Fruit fly (Drosophila melanogaster) whole organism, embryonic: ENCODE results near the gene CG5255.

Source experiments
- ATbp ChIP-seq: fragments of 200-800 bp; sonication (Bioruptor generic); optimal IDR thresholded peaks from 2 replicates; lab custom pipeline; 2017; ENCODE audit warnings: missing biosample characterization, mild to moderate bottlenecking, missing genetic modification characterization, missing genetic modification reagents
- Asciz ChIP-seq: fragments of 200-800 bp; sonication (Bioruptor generic); optimal IDR thresholded peaks from 2 replicates; lab custom pipeline; 2017; ENCODE audit warnings: missing biosample characterization, mild to moderate bottlenecking, missing genetic modification characterization, missing genetic modification reagents
- BtbVII ChIP-seq: fragments of 200-800 bp; sonication (Bioruptor generic); optimal IDR thresholded peaks from 3 replicates; lab custom pipeline; 2017; ENCODE audit warnings: missing biosample characterization, mild to moderate bottlenecking, missing genetic modification characterization
- CG11398 ChIP-seq: fragments of 200-800 bp; sonication (Bioruptor generic); optimal IDR thresholded peaks from 2 replicates; lab custom pipeline; 2016; ENCODE audit warnings: missing biosample characterization, missing genetic modification characterization
- CG11723 ChIP-seq: fragments of 200-800 bp; sonication (Bioruptor generic); optimal IDR thresholded peaks from 2 replicates; lab custom pipeline; 2017; ENCODE audit warnings: missing biosample characterization, mild to moderate bottlenecking, missing genetic modification characterization
- CG12071 ChIP-seq: fragments of 200-800 bp; sonication (Bioruptor generic); optimal IDR thresholded peaks from 3 replicates; lab custom pipeline; 2018; ENCODE audit warnings: missing biosample characterization, mild to moderate bottlenecking, missing genetic modification characterization
- CG12391 ChIP-seq: fragments of 200-800 bp; sonication (Bioruptor generic); optimal IDR thresholded peaks from 3 replicates; lab custom pipeline; 2018; ENCODE audit warnings: missing biosample characterization, mild to moderate bottlenecking, missing genetic modification characterization, moderate library complexity
- CG12769 ChIP-seq: fragments of 200-800 bp; sonication (Bioruptor generic); optimal IDR thresholded peaks from 2 replicates; lab custom pipeline; 2019; ENCODE audit warnings: missing biosample characterization, mild to moderate bottlenecking, missing genetic modification characterization, moderate library complexity
- CG13296 ChIP-seq: fragments of 200-800 bp; sonication (Bioruptor generic); optimal IDR thresholded peaks from 3 replicates; lab custom pipeline; 2018; ENCODE audit warnings: missing biosample characterization, mild to moderate bottlenecking, missing genetic modification characterization
- CG1529 ChIP-seq: fragments of 200-800 bp; sonication (Bioruptor generic); optimal IDR thresholded peaks from 3 replicates; lab custom pipeline; 2018; ENCODE audit warnings: missing biosample characterization, missing genetic modification characterization
- CG16779 ChIP-seq: fragments of 200-800 bp; sonication (Bioruptor generic); IDR thresholded peaks from 2 replicates; pipeline ENCODE4 v1.3.6; 2022; ENCODE audit warnings: missing biosample characterization, missing genetic modification characterization
- CG17385 ChIP-seq: fragments of 200-800 bp; sonication (Bioruptor generic); optimal IDR thresholded peaks from 3 replicates; lab custom pipeline; 2018; ENCODE audit warnings: missing biosample characterization, mild to moderate bottlenecking, missing genetic modification characterization
- CG30403 ChIP-seq: fragments of 200-800 bp; sonication (Bioruptor generic); optimal IDR thresholded peaks from 3 replicates; lab custom pipeline; 2016; ENCODE audit warnings: missing biosample characterization, missing genetic modification characterization
- CG34376 ChIP-seq: fragments of 200-800 bp; sonication (Bioruptor generic); optimal IDR thresholded peaks from 2 replicates; lab custom pipeline; 2018; ENCODE audit warnings: missing biosample characterization, mild to moderate bottlenecking, missing genetic modification characterization
- CG3726 ChIP-seq: fragments of 200-800 bp; sonication (Bioruptor generic); IDR thresholded peaks from 3 replicates; pipeline ENCODE4, ENCODE4 v1.3.6; 2022; ENCODE audit warnings: missing biosample characterization, missing genetic modification characterization
- CG43689 ChIP-seq: fragments of 200-800 bp; sonication (Bioruptor generic); IDR thresholded peaks from 2 replicates; pipeline ENCODE4 v1.3.6; 2022; ENCODE audit warnings: missing biosample characterization, missing genetic modification characterization
- CG5245 ChIP-seq: fragments of 200-800 bp; sonication (Bioruptor generic); optimal IDR thresholded peaks from 3 replicates; lab custom pipeline; 2016; ENCODE audit warnings: missing biosample characterization, missing genetic modification characterization
- CG6854 ChIP-seq: fragments of 200-800 bp; sonication (Bioruptor generic); optimal IDR thresholded peaks from 3 replicates; lab custom pipeline; 2017; ENCODE audit warnings: missing biosample characterization, mild to moderate bottlenecking, missing genetic modification characterization
- CG7271 ChIP-seq: fragments of 200-800 bp; sonication (Bioruptor generic); optimal IDR thresholded peaks from 2 replicates; lab custom pipeline; 2018; ENCODE audit warnings: missing biosample characterization, mild to moderate bottlenecking, missing genetic modification characterization, moderate library complexity
- CG8281 ChIP-seq: fragments of 200-800 bp; sonication (Bioruptor generic); optimal IDR thresholded peaks from 2 replicates; lab custom pipeline; 2018; ENCODE audit warnings: missing biosample characterization, mild to moderate bottlenecking, missing genetic modification characterization, moderate library complexity
- CG8765 ChIP-seq: fragments of 200-800 bp; sonication (Bioruptor generic); IDR thresholded peaks from 2 replicates; pipeline ENCODE4 v1.3.6; 2022; ENCODE audit warnings: missing biosample characterization, missing genetic modification characterization
- CG9215 ChIP-seq: fragments of 200-800 bp; sonication (Bioruptor generic); IDR thresholded peaks from 2 replicates; pipeline ENCODE4 v1.3.6; 2022; ENCODE audit warnings: missing biosample characterization, missing genetic modification characterization
- CG9437 ChIP-seq: fragments of 200-800 bp; sonication (Bioruptor generic); optimal IDR thresholded peaks from 2 replicates; lab custom pipeline; 2018; ENCODE audit warnings: missing biosample characterization, mild to moderate bottlenecking, missing genetic modification characterization
- CG9876 ChIP-seq: fragments of 200-800 bp; sonication (Bioruptor generic); optimal IDR thresholded peaks from 2 replicates; lab custom pipeline; 2016; ENCODE audit warnings: missing biosample characterization, missing genetic modification characterization
- CkIIα-i1 ChIP-seq: fragments of 200-800 bp; sonication (Bioruptor generic); IDR thresholded peaks from 2 replicates; pipeline ENCODE4 v1.3.6; 2022; ENCODE audit warnings: missing biosample characterization, missing genetic modification characterization
- Doc3 ChIP-seq: fragments of 200-800 bp; sonication (Bioruptor generic); IDR thresholded peaks from 3 replicates; pipeline ENCODE4 v1.3.6; 2022; ENCODE audit warnings: missing biosample characterization, missing genetic modification characterization; ENCODE audit not compliant: partially characterized antibody
- Eip74EF ChIP-seq, 2 experiments: fragments of 200-800 bp in 1 of 2; fragments of >200 bp in 1 of 2; sonication (Bioruptor generic) in 1 of 2; optimal IDR thresholded peaks; 2 replicates each; lab custom pipeline; 2017 to 2019; ENCODE audit warnings: missing biosample characterization in 2 of 2, missing genetic modification characterization in 2 of 2, mild to moderate bottlenecking in 1 of 2, moderate library complexity in 1 of 2
- Hmx ChIP-seq: fragments of 200-800 bp; sonication (Bioruptor generic); optimal IDR thresholded peaks from 2 replicates; lab custom pipeline; 2016; ENCODE audit warnings: missing biosample characterization, missing genetic modification characterization
- Hr3 ChIP-seq: fragments of 200-800 bp; sonication (Bioruptor generic); optimal IDR thresholded peaks from 3 replicates; lab custom pipeline; 2016; ENCODE audit warnings: missing biosample characterization, missing genetic modification characterization
- Hsf ChIP-seq: fragments of 200-800 bp; sonication (Bioruptor generic); optimal IDR thresholded peaks from 3 replicates; lab custom pipeline; 2016; ENCODE audit warnings: missing biosample characterization, missing genetic modification characterization
- NFAT ChIP-seq: fragments of 200-800 bp; sonication (Bioruptor generic); IDR thresholded peaks from 2 replicates; pipeline ENCODE4 v1.3.6; 2022; ENCODE audit warnings: missing biosample characterization, missing genetic modification characterization
- Scr ChIP-seq: fragments of 200-800 bp; sonication (Bioruptor generic); IDR thresholded peaks from 2 replicates; pipeline ENCODE4 v1.3.6; 2022; ENCODE audit warnings: missing biosample characterization, missing genetic modification characterization; ENCODE audit not compliant: partially characterized antibody
- Sin3A ChIP-seq: fragments of >200 bp; optimal IDR thresholded peaks from 2 replicates; lab custom pipeline; 2018
- Sry-δ ChIP-seq: fragments of 200-800 bp; sonication (Bioruptor generic); optimal IDR thresholded peaks from 2 replicates; lab custom pipeline; 2016; ENCODE audit warnings: missing biosample characterization, missing genetic modification characterization
- Tbp ChIP-seq: fragments of >200 bp; optimal IDR thresholded peaks from 2 replicates; lab custom pipeline; 2018; ENCODE audit warnings: missing biosample characterization, missing genetic modification characterization
- ase ChIP-seq: fragments of 200-800 bp; sonication (Bioruptor generic); IDR thresholded peaks from 3 replicates; pipeline ENCODE4 v1.3.6; 2022; ENCODE audit warnings: missing biosample characterization, missing genetic modification characterization
- ato ChIP-seq: fragments of 200-800 bp; sonication (Bioruptor generic); IDR thresholded peaks from 2 replicates; pipeline ENCODE4 v1.3.6; 2022; ENCODE audit warnings: missing biosample characterization, missing genetic modification characterization; ENCODE audit not compliant: partially characterized antibody
- disco-r ChIP-seq: fragments of 200-800 bp; sonication (Bioruptor generic); optimal IDR thresholded peaks from 2 replicates; lab custom pipeline; 2016; ENCODE audit warnings: missing biosample characterization, missing genetic modification characterization
- gcm ChIP-seq: fragments of 200-800 bp; sonication (Bioruptor generic); optimal IDR thresholded peaks from 2 replicates; lab custom pipeline; 2019; ENCODE audit warnings: missing biosample characterization, mild to moderate bottlenecking, missing genetic modification characterization, moderate library complexity
- hbn ChIP-seq: fragments of 200-800 bp; sonication (Bioruptor generic); IDR thresholded peaks from 2 replicates; pipeline ENCODE4 v1.3.6; 2022; ENCODE audit warnings: missing biosample characterization, missing genetic modification characterization; ENCODE audit not compliant: partially characterized antibody
- kah ChIP-seq: fragments of 200-800 bp; sonication (Bioruptor generic); optimal IDR thresholded peaks from 2 replicates; lab custom pipeline; 2018; ENCODE audit warnings: missing biosample characterization, mild to moderate bottlenecking, missing genetic modification characterization
- lab ChIP-seq: fragments of 200-800 bp; sonication (Bioruptor generic); optimal IDR thresholded peaks from 3 replicates; lab custom pipeline; 2017; ENCODE audit warnings: missing biosample characterization, missing genetic modification characterization, mild to moderate bottlenecking, moderate library complexity, missing genetic modification reagents
- lbe ChIP-seq: fragments of 200-800 bp; sonication (Bioruptor generic); optimal IDR thresholded peaks from 2 replicates; lab custom pipeline; 2016; ENCODE audit warnings: missing biosample characterization, mild to moderate bottlenecking, missing genetic modification characterization
- pfk ChIP-seq: fragments of 200-800 bp; sonication (Bioruptor generic); optimal IDR thresholded peaks from 2 replicates; lab custom pipeline; 2018; ENCODE audit warnings: missing biosample characterization, mild to moderate bottlenecking, missing genetic modification characterization, moderate library complexity
- psq ChIP-seq: fragments of 200-800 bp; sonication (Bioruptor generic); optimal IDR thresholded peaks from 2 replicates; lab custom pipeline; 2017; ENCODE audit warnings: missing biosample characterization, missing genetic modification characterization
- pzg ChIP-seq: fragments of 200-800 bp; sonication (Bioruptor generic); optimal IDR thresholded peaks from 3 replicates; lab custom pipeline; 2018; ENCODE audit warnings: missing biosample characterization, mild to moderate bottlenecking, missing genetic modification characterization, moderate library complexity
- ro ChIP-seq: fragments of 200-800 bp; sonication (Bioruptor generic); IDR thresholded peaks from 2 replicates; pipeline ENCODE4 v1.3.6; 2022; ENCODE audit warnings: missing biosample characterization, missing genetic modification characterization
- ssp ChIP-seq: fragments of 200-800 bp; sonication (Bioruptor generic); IDR thresholded peaks from 2 replicates; pipeline ENCODE4 v1.3.6; 2022; ENCODE audit warnings: missing biosample characterization, missing genetic modification characterization
- usp ChIP-seq: fragments of >200 bp; optimal IDR thresholded peaks from 2 replicates; lab custom pipeline; 2017; ENCODE audit warnings: missing biosample characterization, missing genetic modification characterization
- zfh2 ChIP-seq: fragments of 200-800 bp; sonication (Bioruptor generic); optimal IDR thresholded peaks from 2 replicates; lab custom pipeline; 2016; ENCODE audit warnings: missing biosample characterization, missing genetic modification characterization

The CG5255 gene

DNA sequence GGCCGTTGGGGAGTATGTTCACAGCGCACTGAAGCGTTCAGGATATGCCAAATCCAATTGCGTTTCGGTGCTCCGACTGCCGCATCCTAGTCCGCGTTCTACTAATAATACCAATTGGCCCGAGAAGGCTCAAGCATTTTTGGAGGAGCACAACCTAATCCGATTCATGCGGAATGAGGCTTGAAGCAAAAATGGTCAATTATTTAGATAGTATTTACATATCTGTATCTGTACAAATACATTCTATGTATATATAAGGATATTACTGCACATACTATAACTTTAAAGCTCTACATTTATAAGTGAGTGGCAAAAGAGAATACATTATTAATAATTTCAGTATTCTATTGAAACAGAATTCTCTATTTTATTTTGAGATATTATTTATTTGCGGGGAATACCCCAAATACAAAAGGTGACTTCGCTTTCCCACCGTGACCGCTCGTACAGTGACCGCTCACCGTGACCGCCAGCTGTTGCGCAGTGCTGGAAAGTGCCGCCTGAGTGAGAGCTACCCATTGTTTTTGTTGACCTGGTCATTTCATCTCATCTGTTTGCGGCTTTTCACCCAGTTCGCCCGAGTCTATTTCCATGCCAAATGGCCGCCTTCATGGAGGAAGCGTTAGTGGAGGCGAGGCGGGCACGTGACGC, 13.8 kb downstream of the CG5255 start, which contains the start of gene CG5292 (continued):
- TF ChIP-seq CG8281 (tag; lab: Kevin White, UChicago) (no peak), ase (GFP tag; lab: Robert Waterston, UW) (no peak), Hsf (GFP tag; lab: Kevin White, UChicago) (peak; percentile 60), ato (GFP tag; lab: Robert Waterston, UW) (no peak), ro (GFP tag; lab: Robert Waterston, UW) (no peak), usp (GFP tag; lab: Kevin White, UChicago) (no peak), kah (GFP tag; lab: Kevin White, UChicago) (peak; percentile 58), Doc3 (GFP tag; lab: Robert Waterston, UW) (peak; percentile 39; the same call in 1 of the 3 replicates), CG9215 (0 out of 2 replicates have a peak, but pooled peaks have one; percentile 16), NFAT (GFP tag; lab: Robert Waterston, UW) (peak; percentile 76), CG6854 (GFP tag; lab: Kevin White, UChicago) (no peak), gcm (no peak), lbe (no peak), CG12071 (GFP tag; lab: Kevin White, UChicago) (no peak), ssp (GFP tag; lab: Robert Waterston, UW) (0 out of 2 replicates have a peak, but pooled peaks have one; percentile 22), Scr (GFP tag; lab: Robert Waterston, UW) (peak; percentile 54), CG13296 (GFP tag; lab: Kevin White, UChicago) (no peak), BtbVII (GFP tag; lab: Kevin White, UChicago) (no peak), CG7271 (tag; lab: Kevin White, UChicago) (no peak), pzg (GFP tag; lab: Kevin White, UChicago) (peak; percentile 65), CkIIα-i1 (GFP tag; lab: Robert Waterston, UW) (no peak), CG11723 (no peak), Eip74EF (GFP tag; optimal IDR thresholded peaks at IDR 0.05; lab: Kevin White, UChicago) (no peak), Tbp (no peak), Sry-δ (GFP tag; lab: Kevin White, UChicago) (no peak), Asciz (GFP tag; lab: Kevin White, UChicago) (no peak), CG12769 (tag; lab: Kevin White, UChicago) (no peak), ATbp (GFP tag; lab: Kevin White, UChicago) (peak; percentile 8), lab (GFP tag; lab: Kevin White, UChicago) (peak; percentile 67), CG9876 (no peak), CG12391 (tag; lab: Kevin White, UChicago) (peak; percentile 58), Hr3 (peak; percentile 46), disco-r (GFP tag; lab: Kevin White, UChicago) (peak; percentile 20), CG30403 (GFP tag; lab: Kevin White, UChicago) (peak; percentile 59), CG9437 (GFP tag; lab: Kevin White, UChicago) (peak; percentile 8), CG16779 (GFP tag; lab: Robert Waterston, UW) (no peak), CG3726 (GFP tag; lab: Robert Waterston, UW) (0 out of 3 replicates have a peak, but pooled peaks have one; percentile 28), psq (GFP tag; lab: Kevin White, UChicago) (no peak), Sin3A (lab: Kevin White, UChicago) (peak; percentile 35), CG1529 (GFP tag; lab: Kevin White, UChicago) (no peak), CG34376 (GFP tag; lab: Kevin White, UChicago) (peak; percentile 23), CG5245 (GFP tag; lab: Kevin White, UChicago) (no peak), Hmx (GFP tag; lab: Kevin White, UChicago) (no peak), CG8765 (GFP tag; lab: Robert Waterston, UW) (no peak), pfk (GFP tag; lab: Kevin White, UChicago) (no peak), CG11398 (GFP tag; lab: Kevin White, UChicago) (no peak), CG43689 (GFP tag; lab: Robert Waterston, UW) (no peak), hbn (GFP tag; lab: Robert Waterston, UW) (0 out of 2 replicates have a peak, but pooled peaks have one; percentile 35), CG17385 (GFP tag; lab: Kevin White, UChicago) (no peak), zfh2 (GFP tag; lab: Kevin White, UChicago) (peak; percentile 49)
